Fruit fly (Drosophila melanogaster) whole organism, embryonic: ENCODE results near the gene Tomosyn.

Source experiments
- Adf1 ChIP-seq: fragments of 200-800 bp; sonication (Bioruptor generic); IDR thresholded peaks from 2 replicates; pipeline ENCODE4 v1.3.6; 2022; ENCODE audit warnings: missing biosample characterization, missing genetic modification characterization
- Blimp-1 ChIP-seq: fragments of 200-800 bp; sonication (Bioruptor generic); optimal IDR thresholded peaks from 3 replicates; lab custom pipeline; 2018; ENCODE audit warnings: missing biosample characterization, missing genetic modification characterization, mild to moderate bottlenecking, moderate library complexity, missing genetic modification reagents
- CG10366 ChIP-seq: fragments of 200-800 bp; sonication (Bioruptor generic); IDR thresholded peaks from 2 replicates; pipeline ENCODE4 v1.3.6; 2022; ENCODE audit warnings: missing biosample characterization, missing genetic modification characterization
- CG10462 ChIP-seq: fragments of 200-800 bp; sonication (Bioruptor generic); optimal IDR thresholded peaks from 2 replicates; lab custom pipeline; 2016; ENCODE audit warnings: missing biosample characterization, missing genetic modification characterization
- CG10565 ChIP-seq: fragments of 200-800 bp; sonication (Bioruptor generic); optimal IDR thresholded peaks from 3 replicates; lab custom pipeline; 2016; ENCODE audit warnings: missing biosample characterization, mild to moderate bottlenecking, missing genetic modification characterization
- CG12071 ChIP-seq: fragments of 200-800 bp; sonication (Bioruptor generic); optimal IDR thresholded peaks from 3 replicates; lab custom pipeline; 2018; ENCODE audit warnings: missing biosample characterization, mild to moderate bottlenecking, missing genetic modification characterization
- CG15073 ChIP-seq: fragments of 200-800 bp; sonication (Bioruptor generic); optimal IDR thresholded peaks from 2 replicates; lab custom pipeline; 2016; ENCODE audit warnings: missing biosample characterization, missing genetic modification characterization
- CG1529 ChIP-seq: fragments of 200-800 bp; sonication (Bioruptor generic); optimal IDR thresholded peaks from 3 replicates; lab custom pipeline; 2018; ENCODE audit warnings: missing biosample characterization, missing genetic modification characterization
- CG16779 ChIP-seq: fragments of 200-800 bp; sonication (Bioruptor generic); IDR thresholded peaks from 2 replicates; pipeline ENCODE4 v1.3.6; 2022; ENCODE audit warnings: missing biosample characterization, missing genetic modification characterization
- CG17568 ChIP-seq: fragments of 200-800 bp; sonication (Bioruptor generic); optimal IDR thresholded peaks from 2 replicates; lab custom pipeline; 2018; ENCODE audit warnings: missing biosample characterization, mild to moderate bottlenecking, missing genetic modification characterization, moderate library complexity
- CG1792 ChIP-seq: fragments of 200-800 bp; sonication (Bioruptor generic); optimal IDR thresholded peaks from 2 replicates; lab custom pipeline; 2016; ENCODE audit warnings: missing biosample characterization, missing genetic modification characterization
- CG18619 ChIP-seq: fragments of 200-800 bp; sonication (Bioruptor generic); optimal IDR thresholded peaks from 3 replicates; lab custom pipeline; 2017; ENCODE audit warnings: missing biosample characterization, mild to moderate bottlenecking, missing genetic modification characterization
- CG2129 ChIP-seq: fragments of 200-800 bp; sonication (Bioruptor generic); IDR thresholded peaks from 2 replicates; pipeline ENCODE4 v1.3.6; 2022; ENCODE audit warnings: missing biosample characterization, missing genetic modification characterization; ENCODE audit not compliant: partially characterized antibody
- CG32532 ChIP-seq: fragments of 200-800 bp; sonication (Bioruptor generic); IDR thresholded peaks from 2 replicates; pipeline ENCODE4 v1.3.6; 2022; ENCODE audit warnings: missing biosample characterization, missing genetic modification characterization
- CG32772 ChIP-seq: fragments of 200-800 bp; sonication (Bioruptor generic); IDR thresholded peaks from 2 replicates; pipeline ENCODE4 v1.3.6; 2022; ENCODE audit warnings: missing biosample characterization, missing genetic modification characterization
- CG3407 ChIP-seq: fragments of 200-800 bp; sonication (Bioruptor generic); optimal IDR thresholded peaks from 2 replicates; lab custom pipeline; 2018; ENCODE audit warnings: missing biosample characterization, mild to moderate bottlenecking, missing genetic modification characterization
- CG34376 ChIP-seq: fragments of 200-800 bp; sonication (Bioruptor generic); optimal IDR thresholded peaks from 2 replicates; lab custom pipeline; 2018; ENCODE audit warnings: missing biosample characterization, mild to moderate bottlenecking, missing genetic modification characterization
- CG3847 ChIP-seq: fragments of 200-800 bp; sonication (Bioruptor generic); IDR thresholded peaks from 2 replicates; pipeline ENCODE4 v1.3.6; 2022; ENCODE audit warnings: missing biosample characterization, missing genetic modification characterization
- CG6689 ChIP-seq: fragments of 200-800 bp; sonication (Bioruptor generic); IDR thresholded peaks from 2 replicates; pipeline ENCODE4 v1.3.6; 2022; ENCODE audit warnings: missing biosample characterization, missing genetic modification characterization
- CG7745 ChIP-seq: fragments of 200-800 bp; sonication (Bioruptor generic); optimal IDR thresholded peaks from 2 replicates; lab custom pipeline; 2018; ENCODE audit warnings: missing biosample characterization, mild to moderate bottlenecking, missing genetic modification characterization, moderate library complexity
- CG8281 ChIP-seq: fragments of 200-800 bp; sonication (Bioruptor generic); optimal IDR thresholded peaks from 2 replicates; lab custom pipeline; 2018; ENCODE audit warnings: missing biosample characterization, mild to moderate bottlenecking, missing genetic modification characterization, moderate library complexity
- CG9609 ChIP-seq: fragments of 200-800 bp; sonication (Bioruptor generic); optimal IDR thresholded peaks from 3 replicates; lab custom pipeline; 2016; ENCODE audit warnings: missing biosample characterization, missing genetic modification characterization
- CG9876 ChIP-seq: fragments of 200-800 bp; sonication (Bioruptor generic); optimal IDR thresholded peaks from 2 replicates; lab custom pipeline; 2016; ENCODE audit warnings: missing biosample characterization, missing genetic modification characterization
- Dref ChIP-seq: fragments of 200-800 bp; sonication (Bioruptor generic); IDR thresholded peaks from 2 replicates; pipeline ENCODE4 v1.3.6; 2022; ENCODE audit warnings: missing biosample characterization, missing genetic modification characterization
- Fer1 ChIP-seq: fragments of 200-800 bp; sonication (Bioruptor generic); optimal IDR thresholded peaks from 2 replicates; lab custom pipeline; 2017; ENCODE audit warnings: missing biosample characterization, mild to moderate bottlenecking, missing genetic modification characterization
- H2.0 ChIP-seq: fragments of 200-800 bp; sonication (Bioruptor generic); IDR thresholded peaks from 2 replicates; pipeline ENCODE4 v1.3.6; 2022; ENCODE audit warnings: missing biosample characterization, missing genetic modification characterization
- HmgD ChIP-seq: fragments of 200-800 bp; sonication (Bioruptor generic); optimal IDR thresholded peaks from 3 replicates; lab custom pipeline; 2016; ENCODE audit warnings: missing biosample characterization, missing genetic modification characterization
- Hmr ChIP-seq: fragments of 200-800 bp; sonication (Bioruptor generic); optimal IDR thresholded peaks from 3 replicates; lab custom pipeline; 2017; ENCODE audit warnings: mild to moderate bottlenecking, missing biosample characterization, missing genetic modification reagents, missing genetic modification characterization
- Hr39 ChIP-seq: fragments of >200 bp; optimal IDR thresholded peaks from 2 replicates; lab custom pipeline; 2017
- MBD-R2 ChIP-seq: fragments of 200-800 bp; sonication (Bioruptor generic); IDR thresholded peaks from 2 replicates; pipeline ENCODE4 v1.3.6; 2022; ENCODE audit warnings: missing biosample characterization, missing genetic modification characterization
- Meics ChIP-seq: fragments of 200-800 bp; sonication (Bioruptor generic); optimal IDR thresholded peaks from 2 replicates; lab custom pipeline; 2017; ENCODE audit warnings: missing biosample characterization, mild to moderate bottlenecking, missing genetic modification characterization
- NC2α ChIP-seq: fragments of 200-800 bp; sonication (Bioruptor generic); optimal IDR thresholded peaks from 2 replicates; lab custom pipeline; 2016; ENCODE audit warnings: missing biosample characterization, missing genetic modification characterization
- Neu2 ChIP-seq: fragments of 200-800 bp; sonication (Bioruptor generic); optimal IDR thresholded peaks from 3 replicates; lab custom pipeline; 2016; ENCODE audit warnings: missing biosample characterization, missing genetic modification characterization, borderline replicate concordance
- Side ChIP-seq: fragments of 200-800 bp; sonication (Bioruptor generic); optimal IDR thresholded peaks from 2 replicates; lab custom pipeline; 2016; ENCODE audit warnings: missing biosample characterization, missing genetic modification characterization
- Sry-β ChIP-seq: fragments of 200-800 bp; sonication (Bioruptor generic); optimal IDR thresholded peaks from 2 replicates; lab custom pipeline; 2018; ENCODE audit warnings: missing biosample characterization, mild to moderate bottlenecking, missing genetic modification characterization, moderate library complexity
- Stat92E ChIP-seq, 3 experiments: fragments of >200 bp in 2 of 3; fragments of 200-800 bp in 1 of 3; sonication (Bioruptor generic) in 1 of 3; optimal IDR thresholded peaks; 2 replicates each; lab custom pipeline; 2017 to 2019; ENCODE audit warnings: missing biosample characterization in 3 of 3, missing genetic modification characterization in 3 of 3, mild to moderate bottlenecking in 1 of 3, moderate library complexity in 1 of 3
- ab ChIP-seq: fragments of 200-800 bp; sonication (Bioruptor generic); optimal IDR thresholded peaks from 2 replicates; lab custom pipeline; 2016; ENCODE audit warnings: missing biosample characterization, missing genetic modification characterization
- ac ChIP-seq: fragments of 200-800 bp; sonication (Bioruptor generic); optimal IDR thresholded peaks from 3 replicates; lab custom pipeline; 2017; ENCODE audit warnings: missing biosample characterization, mild to moderate bottlenecking, missing genetic modification characterization
- danr ChIP-seq: fragments of 200-800 bp; sonication (Bioruptor generic); IDR thresholded peaks from 2 replicates; pipeline ENCODE4 v1.3.6; 2022; ENCODE audit warnings: missing biosample characterization, missing genetic modification characterization
- fd3F ChIP-seq: fragments of 200-800 bp; sonication (Bioruptor generic); optimal IDR thresholded peaks from 2 replicates; lab custom pipeline; 2018; ENCODE audit warnings: missing biosample characterization, mild to moderate bottlenecking, missing genetic modification characterization, moderate library complexity
- fd96Cb ChIP-seq: fragments of 200-800 bp; sonication (Bioruptor generic); optimal IDR thresholded peaks from 2 replicates; lab custom pipeline; 2018; ENCODE audit warnings: missing biosample characterization, mild to moderate bottlenecking, missing genetic modification characterization, moderate library complexity
- fru ChIP-seq: fragments of >200 bp; optimal IDR thresholded peaks from 2 replicates; lab custom pipeline; 2017
- gcm ChIP-seq: fragments of 200-800 bp; sonication (Bioruptor generic); optimal IDR thresholded peaks from 2 replicates; lab custom pipeline; 2019; ENCODE audit warnings: missing biosample characterization, mild to moderate bottlenecking, missing genetic modification characterization, moderate library complexity
- grau ChIP-seq: fragments of 200-800 bp; optimal IDR thresholded peaks from 3 replicates; lab custom pipeline; 2019; ENCODE audit warnings: missing biosample characterization, mild to moderate bottlenecking, missing genetic modification characterization, moderate library complexity
- grn ChIP-seq: fragments of 200-800 bp; sonication (Bioruptor generic); optimal IDR thresholded peaks from 3 replicates; lab custom pipeline; 2017; ENCODE audit warnings: missing biosample characterization, missing genetic modification characterization
- gsb ChIP-seq: fragments of 200-800 bp; sonication (Bioruptor generic); IDR thresholded peaks from 2 replicates; pipeline ENCODE4 v1.3.6; 2022; ENCODE audit warnings: missing biosample characterization, missing genetic modification characterization
- hth ChIP-seq: fragments of >200 bp; optimal IDR thresholded peaks from 2 replicates; lab custom pipeline; 2017; ENCODE audit warnings: inconsistent platforms
- pan ChIP-seq, 4 experiments: fragments of >200 bp in 3 of 4; fragments of 200-800 bp in 1 of 4; sonication (Bioruptor generic) in 1 of 4; optimal IDR thresholded peaks in 3 of 4; IDR thresholded peaks in 1 of 4; 2 replicates each; pipeline versions ENCODE4 v1.3.6 to Lab custom; 2017 to 2022; ENCODE audit warnings: missing biosample characterization in 2 of 4, missing genetic modification characterization in 2 of 4, mixed read lengths in 1 of 4
- pnt ChIP-seq: fragments of 200-800 bp; sonication (Bioruptor generic); optimal IDR thresholded peaks from 3 replicates; lab custom pipeline; 2016; ENCODE audit warnings: missing biosample characterization, missing genetic modification characterization
- zfh2 ChIP-seq: fragments of 200-800 bp; sonication (Bioruptor generic); optimal IDR thresholded peaks from 2 replicates; lab custom pipeline; 2016; ENCODE audit warnings: missing biosample characterization, missing genetic modification characterization

Gene Tomosyn

dm6 chrX:12591223-12592120 lies 39.9 kb upstream of the Tomosyn start (continued):
- TF ChIP-seq gsb (GFP tag; lab: Robert Waterston, UW) = no peak
- TF ChIP-seq CG8281 (tag; lab: Kevin White, UChicago) = no peak
- TF ChIP-seq NC2α = no peak
- peak; percentile 31 for TF ChIP-seq pnt (GFP tag; lab: Kevin White, UChicago)
- no peak for TF ChIP-seq ab (GFP tag; lab: Kevin White, UChicago)
- TF ChIP-seq Side (GFP tag; lab: Kevin White, UChicago) = peak; percentile 3
- peak; percentile 42; the same call in 1 of the 2 replicates for TF ChIP-seq CG32532 (GFP tag; lab: Robert Waterston, UW)
- no peak for TF ChIP-seq CG9876 (GFP tag; lab: Kevin White, UChicago)
- peak; percentile 21 for TF ChIP-seq CG10462 (GFP tag; lab: Kevin White, UChicago)
- TF ChIP-seq CG1529 (GFP tag; lab: Kevin White, UChicago) = peak; percentile 53
- TF ChIP-seq grau (tag; lab: Kevin White, UChicago) = peak; percentile 48
- no peak for TF ChIP-seq CG10565 (GFP tag; lab: Kevin White, UChicago)
- TF ChIP-seq CG9609 (GFP tag; lab: Kevin White, UChicago) = peak; percentile 64
- no peak for TF ChIP-seq CG16779 (GFP tag; lab: Robert Waterston, UW)
- TF ChIP-seq H2.0 (GFP tag; lab: Robert Waterston, UW) = no peak
- no peak for TF ChIP-seq CG17568 (GFP tag; lab: Kevin White, UChicago)
- TF ChIP-seq zfh2 (GFP tag; lab: Kevin White, UChicago) = peak; percentile 4
- TF ChIP-seq fd96Cb = peak; percentile 52
- no peak for TF ChIP-seq Neu2 (GFP tag; lab: Kevin White, UChicago)
- TF ChIP-seq CG3847 (GFP tag; lab: Robert Waterston, UW) = no peak
- TF ChIP-seq hth (lab: Kevin White, UChicago) = no peak
- TF ChIP-seq CG12071 (GFP tag; lab: Kevin White, UChicago) = no peak
- TF ChIP-seq Hmr (GFP tag; lab: Kevin White, UChicago) = no peak
- no peak for TF ChIP-seq danr (GFP tag; lab: Robert Waterston, UW)
- TF ChIP-seq Adf1 = peak; percentile 79
- TF ChIP-seq gcm (GFP tag; lab: Kevin White, UChicago) = peak; percentile 41
- no peak for TF ChIP-seq CG7745 (tag; lab: Kevin White, UChicago)
- TF ChIP-seq CG10366 (GFP tag; lab: Robert Waterston, UW) = no peak
- TF ChIP-seq Hr39 (lab: Kevin White, UChicago) = no peak
- TF ChIP-seq pan (optimal IDR thresholded peaks at IDR 0.05; lab: Kevin White, UChicago) = no peak
- no peak for TF ChIP-seq pan (GFP tag; optimal IDR thresholded peaks at IDR 0.05 in 1 of 2, IDR thresholded peaks at IDR 0.05 in 1 of 2)
- TF ChIP-seq grn (GFP tag; lab: Kevin White, UChicago) = no peak
- no peak for TF ChIP-seq CG34376 (GFP tag; lab: Kevin White, UChicago)
- TF ChIP-seq CG18619 (GFP tag; lab: Kevin White, UChicago) = peak; percentile 45
- TF ChIP-seq Fer1 = peak; percentile 14
- TF ChIP-seq Stat92E (GFP tag; optimal IDR thresholded peaks at IDR 0.05; lab: Kevin White, UChicago) = no peak
- peak; percentile 18 for TF ChIP-seq HmgD (GFP tag; lab: Kevin White, UChicago)
- TF ChIP-seq CG1792 (GFP tag; lab: Kevin White, UChicago) = no peak
- TF ChIP-seq fd3F = no peak
- no peak for TF ChIP-seq CG6689 (GFP tag; lab: Robert Waterston, UW)
- TF ChIP-seq CG2129 (GFP tag; lab: Robert Waterston, UW) = no peak
- TF ChIP-seq fru (lab: Kevin White, UChicago) = no peak
- TF ChIP-seq CG3407 = peak; percentile 27
- TF ChIP-seq CG32772 (GFP tag; lab: Robert Waterston, UW) = no peak
- no peak for TF ChIP-seq CG15073
- peak; percentile 61 for TF ChIP-seq Meics (GFP tag; lab: Kevin White, UChicago)
- TF ChIP-seq MBD-R2 (GFP tag; lab: Robert Waterston, UW) = no peak; the same call in 1 of the 2 replicates
- TF ChIP-seq Blimp-1 = peak; percentile 33
- TF ChIP-seq Dref (GFP tag; lab: Robert Waterston, UW) = no peak
- no peak for TF ChIP-seq ac (GFP tag; lab: Kevin White, UChicago)
- TF ChIP-seq Sry-β = peak; percentile 2
